Worm (Caenorhabditis elegans) whole organism, L1 larva: ENCODE measurements around the gene fbxa-44.

Experiments used
- C34B4.2 ChIP-seq: sonication (generic microtip); optimal IDR thresholded peaks from 2 replicates; lab custom pipeline; 2017; ENCODE audit warnings: mild to moderate bottlenecking, missing genetic modification characterization, missing compliant biosample characterization
- alr-1 ChIP-seq: fragments of 200-800 bp; sonication (Bioruptor generic); optimal IDR thresholded peaks from 2 replicates; lab custom pipeline; 2018; ENCODE audit warnings: borderline replicate concordance, mild to moderate bottlenecking, missing genetic modification characterization, missing compliant biosample characterization
- aly-2 ChIP-seq: fragments of 150-350 bp; optimal IDR thresholded peaks from 2 replicates; lab custom pipeline; 2014; ENCODE audit warnings: missing biosample characterization, missing genetic modification characterization
- ceh-63 ChIP-seq: fragments of 200-800 bp; sonication (Bioruptor generic); optimal IDR thresholded peaks from 2 replicates; lab custom pipeline; 2018; ENCODE audit warnings: mild to moderate bottlenecking, missing genetic modification characterization, missing compliant biosample characterization
- ceh-82 ChIP-seq, 3 experiments: fragments of 150-350 bp in 1 of 3; sonication (generic microtip) in 2 of 3; optimal IDR thresholded peaks; 2 replicates each; lab custom pipeline; 2014 to 2017; ENCODE audit warnings: missing biosample characterization in 3 of 3, missing genetic modification characterization in 3 of 3
- ceh-90 ChIP-seq: sonication (generic microtip); optimal IDR thresholded peaks from 2 replicates; lab custom pipeline; 2016; ENCODE audit warnings: missing genetic modification characterization, missing compliant biosample characterization
- dpl-1 ChIP-seq, 3 experiments: fragments of 150-350 bp in 2 of 3; sonication (generic microtip) in 1 of 3; optimal IDR thresholded peaks; 2 replicates each; lab custom pipeline; 2014 to 2017; ENCODE audit warnings: missing biosample characterization in 3 of 3, missing genetic modification characterization in 3 of 3, missing genetic modification reagents in 3 of 3
- efl-1 ChIP-seq, 4 experiments: fragments of 150-350 bp; optimal IDR thresholded peaks in 3 of 4; peaks in 1 of 4; 1 replicate in 1 of 4; 2 replicates in 3 of 4; lab custom pipeline; 2014; ENCODE audit warnings: missing biosample characterization in 2 of 4, missing genetic modification characterization in 2 of 4, missing genetic modification reagents in 2 of 4
- efl-3 ChIP-seq: fragments of 200-800 bp; sonication (Bioruptor generic); optimal IDR thresholded peaks from 2 replicates; lab custom pipeline; 2018; ENCODE audit warnings: mild to moderate bottlenecking, missing genetic modification characterization, missing compliant biosample characterization
- egl-13 ChIP-seq: sonication (generic microtip); optimal IDR thresholded peaks from 2 replicates; lab custom pipeline; 2016; ENCODE audit warnings: missing genotype, missing genetic modification reagents, missing genetic modification characterization, missing compliant biosample characterization
- ets-5 ChIP-seq: fragments of 200-800 bp; sonication (Bioruptor generic); IDR thresholded peaks from 2 replicates; pipeline ENCODE4 v1.3.6; 2022; ENCODE audit warnings: missing genetic modification characterization, missing compliant biosample characterization
- fkh-10 ChIP-seq: sonication (generic microtip); optimal IDR thresholded peaks from 2 replicates; lab custom pipeline; 2017; ENCODE audit warnings: missing biosample characterization, missing genetic modification reagents, missing genetic modification characterization
- fkh-4 ChIP-seq: sonication (generic microtip); optimal IDR thresholded peaks from 2 replicates; lab custom pipeline; 2016; ENCODE audit warnings: missing compliant biosample characterization, missing genetic modification characterization, borderline replicate concordance
- hlh-4 ChIP-seq: sonication (generic microtip); optimal IDR thresholded peaks from 2 replicates; lab custom pipeline; 2016; ENCODE audit warnings: mild to moderate bottlenecking, missing genetic modification characterization, missing compliant biosample characterization
- hpl-2 ChIP-seq: fragments of 150-350 bp; optimal IDR thresholded peaks from 2 replicates; lab custom pipeline; 2014; ENCODE audit warnings: missing biosample characterization, missing genetic modification reagents, missing genetic modification characterization
- jun-1 ChIP-seq: fragments of 150-350 bp; optimal IDR thresholded peaks from 2 replicates; lab custom pipeline; 2014; ENCODE audit warnings: missing biosample characterization, missing genetic modification reagents, missing genetic modification characterization
- lin-15B ChIP-seq: fragments of 150-350 bp; sonication (generic microtip); optimal IDR thresholded peaks from 3 replicates; lab custom pipeline; 2014; ENCODE audit warnings: missing biosample characterization, missing genetic modification characterization
- lsy-2 ChIP-seq, 2 experiments: fragments of 150-350 bp; optimal IDR thresholded peaks; 2 replicates each; lab custom pipeline; 2014; ENCODE audit warnings: missing biosample characterization in 2 of 2, missing genetic modification characterization in 2 of 2
- mab-9 ChIP-seq: fragments of 200-800 bp; sonication (Bioruptor generic); IDR thresholded peaks from 2 replicates; pipeline ENCODE4 v1.3.6; 2022; ENCODE audit warnings: missing genetic modification reagents, missing genetic modification characterization, missing compliant biosample characterization
- mep-1 ChIP-seq: fragments of 150-350 bp; optimal IDR thresholded peaks from 2 replicates; lab custom pipeline; 2014; ENCODE audit warnings: missing biosample characterization, missing genetic modification characterization
- nhr-20 ChIP-seq: sonication (generic microtip); optimal IDR thresholded peaks from 2 replicates; lab custom pipeline; 2016; ENCODE audit warnings: mild to moderate bottlenecking, missing genetic modification characterization, missing compliant biosample characterization
- nhr-28 ChIP-seq: fragments of 150-350 bp; optimal IDR thresholded peaks from 2 replicates; lab custom pipeline; 2014; ENCODE audit warnings: missing biosample characterization, missing genetic modification characterization
- nhr-77 ChIP-seq: fragments of 150-350 bp; optimal IDR thresholded peaks from 2 replicates; lab custom pipeline; 2014; ENCODE audit warnings: missing biosample characterization, missing genetic modification characterization
- rnt-1 ChIP-seq: sonication (generic microtip); optimal IDR thresholded peaks from 2 replicates; lab custom pipeline; 2016; ENCODE audit warnings: mild to moderate bottlenecking, missing genetic modification characterization, moderate library complexity, missing compliant biosample characterization
- skn-1 ChIP-seq: fragments of 150-350 bp; optimal IDR thresholded peaks from 2 replicates; lab custom pipeline; 2014; ENCODE audit warnings: missing biosample characterization, missing genetic modification characterization
- snpc-4 ChIP-seq: fragments of 150-350 bp; optimal IDR thresholded peaks from 2 replicates; lab custom pipeline; 2014; ENCODE audit warnings: missing biosample characterization, missing genetic modification characterization
- snu-23 ChIP-seq: sonication (generic microtip); optimal IDR thresholded peaks from 2 replicates; lab custom pipeline; 2016; ENCODE audit warnings: missing genetic modification characterization, missing compliant biosample characterization
- tlp-1 ChIP-seq: fragments of 150-350 bp; optimal IDR thresholded peaks from 2 replicates; lab custom pipeline; 2014; ENCODE audit warnings: missing biosample characterization, missing genetic modification characterization
- unc-30 ChIP-seq: sonication (generic microtip); optimal IDR thresholded peaks from 2 replicates; lab custom pipeline; 2017; ENCODE audit warnings: missing biosample characterization, missing genetic modification characterization
- unc-98 ChIP-seq: fragments of 200-800 bp; sonication (Bioruptor generic); IDR thresholded peaks from 2 replicates; pipeline ENCODE4 v1.3.6; 2022; ENCODE audit warnings: missing genetic modification characterization, missing compliant biosample characterization
- xbp-1 ChIP-seq: sonication (generic microtip); optimal IDR thresholded peaks from 2 replicates; lab custom pipeline; 2016; ENCODE audit warnings: missing genetic modification characterization, missing compliant biosample characterization
- zip-4 ChIP-seq: fragments of 200-800 bp; sonication (Bioruptor generic); optimal IDR thresholded peaks from 2 replicates; lab custom pipeline; 2018; ENCODE audit warnings: mild to moderate bottlenecking, missing genetic modification characterization, moderate library complexity, missing compliant biosample characterization

Gene fbxa-44

DNA sequence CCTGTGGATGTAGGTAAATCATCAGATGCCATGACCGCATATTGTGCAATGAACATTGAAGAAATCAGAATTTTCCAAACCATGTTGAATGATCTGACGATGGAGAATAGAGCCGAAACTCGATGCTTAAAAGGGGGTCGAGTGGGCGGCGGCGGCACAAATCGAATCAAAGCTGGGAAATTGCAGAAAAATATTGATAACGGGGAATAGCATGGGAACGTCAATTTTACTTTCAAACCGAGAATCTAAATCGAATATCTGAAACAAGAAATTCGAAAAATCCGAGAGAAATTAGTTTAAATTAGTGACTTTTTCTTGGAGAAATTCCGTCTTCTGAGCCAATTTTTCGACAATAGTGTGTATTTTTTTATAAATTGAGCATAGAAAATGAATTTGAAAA, 27.0 kb downstream of the fbxa-44 start, which contains the start of gene F09C6.10:
F09C6.10 (minus strand) TSS at position 101 of the 400 bp plus-strand sequence.
- no peak for TF ChIP-seq zip-4 (GFP tag; lab: Kevin White, UChicago)

DNA sequence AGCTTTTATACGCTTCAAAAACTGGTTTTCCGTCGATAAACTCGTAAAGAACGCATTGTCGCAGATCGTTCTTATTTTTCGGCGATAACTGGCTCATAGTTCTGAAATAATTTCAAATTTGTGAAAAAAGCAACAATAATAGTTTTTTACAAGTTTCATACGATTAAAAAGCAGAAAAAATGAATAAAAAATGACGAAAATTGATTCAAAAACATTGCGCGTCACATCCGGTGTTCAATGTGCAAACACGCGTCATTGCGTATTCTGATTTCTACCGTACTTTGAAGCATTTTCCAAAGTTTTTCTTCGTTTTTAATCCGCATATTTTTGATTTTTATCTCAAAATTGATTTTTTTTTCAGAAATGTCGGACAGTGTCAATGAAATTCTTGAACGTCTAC, 29.3 kb downstream of the fbxa-44 start, which contains the start of the genes fbxa-206 and Y102A5C.2:
fbxa-206 (minus strand) TSS at position 101 of the 400 bp plus-strand sequence.
Y102A5C.2 (plus strand) TSS at position 354 of the 400 bp plus-strand sequence.
- no peak for TF ChIP-seq snpc-4
- no peak for TF ChIP-seq snu-23 (GFP tag; lab: Kevin White, UChicago)
- no peak for TF ChIP-seq rnt-1 (tag; lab: Kevin White, UChicago)
- TF ChIP-seq nhr-77 (tag; lab: Kevin White, UChicago): no peak
- TF ChIP-seq mab-9 (GFP tag; lab: Robert Waterston, UW): no peak
- TF ChIP-seq C34B4.2 (tag; lab: Kevin White, UChicago): no peak
- no peak for TF ChIP-seq nhr-28
- TF ChIP-seq xbp-1 (tag; lab: Kevin White, UChicago): no peak
- TF ChIP-seq nhr-20 (tag; lab: Kevin White, UChicago): no peak
- no peak for TF ChIP-seq ets-5 (GFP tag; lab: Robert Waterston, UW)
- TF ChIP-seq ceh-90 (tag; lab: Kevin White, UChicago): no peak
- no peak for TF ChIP-seq unc-98 (GFP tag; lab: Robert Waterston, UW)
- TF ChIP-seq egl-13 (tag; lab: Kevin White, UChicago): no peak
- TF ChIP-seq ceh-63 (GFP tag; lab: Kevin White, UChicago): no peak
- no peak for TF ChIP-seq fkh-4
- TF ChIP-seq jun-1 (tag; lab: Kevin White, UChicago): no peak
- no peak for TF ChIP-seq ceh-82 (tag; optimal IDR thresholded peaks at IDR 0.05; lab: Kevin White, UChicago)
- TF ChIP-seq, all 84 proteins: peak for 0

DNA sequence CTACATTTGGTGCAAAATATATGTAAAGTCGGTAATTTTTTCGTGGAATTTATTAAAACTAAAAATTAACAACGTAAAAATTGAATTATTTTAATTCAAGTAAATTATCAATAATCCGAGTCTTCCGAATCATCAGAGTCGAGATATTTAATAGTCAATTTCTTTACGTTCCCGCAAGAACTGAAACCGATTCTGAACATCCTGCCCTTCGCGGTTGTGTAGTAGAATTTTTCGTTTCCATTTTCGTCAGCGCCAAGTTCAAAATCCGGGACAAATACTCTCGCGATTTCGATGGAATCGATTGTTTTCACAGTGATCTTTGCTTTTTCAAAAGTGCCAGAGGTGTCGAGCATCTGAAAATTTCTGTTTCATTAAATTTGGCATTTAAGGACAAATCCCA, 30.6 kb downstream of the fbxa-44 start:
- no peak for TF ChIP-seq tlp-1 (tag; lab: Kevin White, UChicago)
- TF ChIP-seq snpc-4: no peak
- no peak for TF ChIP-seq unc-30 (tag; lab: Kevin White, UChicago)
- no peak for TF ChIP-seq ets-5 (GFP tag; lab: Robert Waterston, UW)
- no peak for TF ChIP-seq efl-1 (optimal IDR thresholded peaks at IDR 0.05; lab: Kevin White, UChicago)
- peak in 1 of 2 experiments; percentile 44 for TF ChIP-seq efl-1 (GFP tag; optimal IDR thresholded peaks at IDR 0.05 in 1 of 2; lab: Kevin White, UChicago)

DNA sequence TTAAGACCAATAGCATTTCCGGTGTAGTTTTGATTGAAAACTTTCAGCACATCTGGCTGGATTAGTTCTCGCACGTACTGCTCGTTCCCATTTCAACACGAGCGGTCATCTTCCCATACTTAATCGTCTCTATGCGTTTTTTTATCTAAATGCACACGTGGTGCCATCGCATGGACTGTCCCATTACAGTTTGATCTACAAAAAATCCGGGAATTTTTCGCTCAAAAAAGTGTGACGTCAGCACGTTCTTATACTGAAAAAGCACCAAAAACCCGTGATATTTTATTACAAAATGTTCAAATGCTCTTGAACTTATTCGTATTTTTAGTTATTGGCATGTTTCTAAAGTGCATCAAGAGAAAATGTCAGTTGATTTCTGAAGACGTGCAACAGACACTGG, 32.9 kb downstream of the fbxa-44 start, which contains the start of gene Y102A5C.4:
Y102A5C.4 (plus strand) TSS at position 301 of the 400 bp plus-strand sequence.
- TF ChIP-seq aly-2 (tag; lab: Kevin White, UChicago) (no peak), skn-1 (tag; lab: Kevin White, UChicago) (no peak), dpl-1 (GFP tag; optimal IDR thresholded peaks at IDR 0.05; lab: Kevin White, UChicago) (no peak), C34B4.2 (tag; lab: Kevin White, UChicago) (no peak), nhr-20 (tag; lab: Kevin White, UChicago) (no peak), efl-3 (GFP tag; lab: Kevin White, UChicago) (no peak), lin-15B (no peak), snpc-4 (no peak)

DNA sequence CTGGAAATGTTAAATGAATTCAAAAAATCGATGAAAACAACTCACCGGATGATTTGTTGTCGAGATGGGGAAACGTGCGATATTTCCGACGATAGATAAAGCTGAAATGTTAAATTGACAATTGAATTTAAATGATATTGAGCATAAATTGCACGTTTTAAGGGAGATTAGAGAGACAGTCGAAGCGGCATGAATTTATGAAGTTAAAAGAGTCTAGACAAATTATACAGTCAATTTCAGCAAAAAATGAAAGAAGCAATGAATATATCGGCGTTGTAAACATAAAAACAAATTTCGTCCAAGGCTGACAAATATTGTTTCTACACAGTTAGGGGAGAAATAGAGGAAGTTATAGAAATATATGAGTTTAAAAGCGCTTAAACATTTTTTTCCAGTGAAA, 38.3 kb downstream of the fbxa-44 start, which contains the start of gene Y102A5C.36:
Y102A5C.36 (minus strand) TSS at position 101 of the 400 bp plus-strand sequence.
- TF ChIP-seq mep-1: no peak
- no peak for TF ChIP-seq hpl-2
- TF ChIP-seq lsy-2 (tag; optimal IDR thresholded peaks at IDR 0.05; lab: Kevin White, UChicago): no peak
- TF ChIP-seq alr-1 (tag; lab: Kevin White, UChicago): no peak
- no peak for TF ChIP-seq fkh-10 (GFP tag; lab: Kevin White, UChicago)
- TF ChIP-seq zip-4 (GFP tag; lab: Kevin White, UChicago): no peak
- no peak for TF ChIP-seq ets-5 (GFP tag; lab: Robert Waterston, UW)
- TF ChIP-seq hlh-4 (tag; lab: Kevin White, UChicago): no peak
